Fruit fly (Drosophila melanogaster) whole organism, embryonic: ENCODE data around the gene CG42271.

Experiments used
- B-H1 ChIP-seq: fragments of 200-800 bp; sonication (Bioruptor generic); IDR thresholded peaks from 3 replicates; pipeline ENCODE4 v1.3.6; 2022; ENCODE audit warnings: missing biosample characterization, missing genetic modification characterization
- CG10321 ChIP-seq: fragments of 200-800 bp; sonication (Bioruptor generic); IDR thresholded peaks from 2 replicates; pipeline ENCODE4 v1.3.6; 2022; ENCODE audit warnings: missing biosample characterization, missing genetic modification characterization
- CG10543 ChIP-seq: fragments of 200-800 bp; sonication (Bioruptor generic); optimal IDR thresholded peaks from 3 replicates; lab custom pipeline; 2017; ENCODE audit warnings: missing biosample characterization, mild to moderate bottlenecking, missing genetic modification characterization, moderate library complexity
- CG11398 ChIP-seq: fragments of 200-800 bp; sonication (Bioruptor generic); optimal IDR thresholded peaks from 2 replicates; lab custom pipeline; 2016; ENCODE audit warnings: missing biosample characterization, missing genetic modification characterization
- CG11695 ChIP-seq: fragments of 200-800 bp; sonication (Bioruptor generic); IDR thresholded peaks from 3 replicates; pipeline ENCODE4 v1.3.6; 2022; ENCODE audit warnings: missing biosample characterization, missing genetic modification characterization
- CG1233 ChIP-seq: fragments of 200-800 bp; sonication (Bioruptor generic); optimal IDR thresholded peaks from 4 replicates; lab custom pipeline; 2018; ENCODE audit warnings: missing biosample characterization, mild to moderate bottlenecking, missing genetic modification characterization
- CG13775 ChIP-seq: fragments of 200-800 bp; sonication (Bioruptor generic); optimal IDR thresholded peaks from 3 replicates; lab custom pipeline; 2017; ENCODE audit warnings: missing biosample characterization, mild to moderate bottlenecking, missing genetic modification characterization
- CG1529 ChIP-seq: fragments of 200-800 bp; sonication (Bioruptor generic); optimal IDR thresholded peaks from 3 replicates; lab custom pipeline; 2018; ENCODE audit warnings: missing biosample characterization, missing genetic modification characterization
- CG1603 ChIP-seq: fragments of 200-800 bp; sonication (Bioruptor generic); optimal IDR thresholded peaks from 2 replicates; lab custom pipeline; 2019; ENCODE audit warnings: missing biosample characterization, mild to moderate bottlenecking, missing genetic modification characterization, moderate library complexity
- CG17912 ChIP-seq: fragments of 200-800 bp; sonication (Bioruptor generic); optimal IDR thresholded peaks from 2 replicates; lab custom pipeline; 2018; ENCODE audit warnings: missing biosample characterization, mild to moderate bottlenecking, missing genetic modification characterization
- CG3838 ChIP-seq: fragments of 200-800 bp; sonication (Bioruptor generic); optimal IDR thresholded peaks from 3 replicates; lab custom pipeline; 2016; ENCODE audit warnings: missing biosample characterization, missing genetic modification characterization
- CG43689 ChIP-seq: fragments of 200-800 bp; sonication (Bioruptor generic); IDR thresholded peaks from 2 replicates; pipeline ENCODE4 v1.3.6; 2022; ENCODE audit warnings: missing biosample characterization, missing genetic modification characterization
- CG6272 ChIP-seq: fragments of 200-800 bp; sonication (Bioruptor generic); IDR thresholded peaks from 2 replicates; pipeline ENCODE4 v1.3.6; 2022; ENCODE audit warnings: missing biosample characterization, missing genetic modification characterization
- CG6689 ChIP-seq: fragments of 200-800 bp; sonication (Bioruptor generic); IDR thresholded peaks from 2 replicates; pipeline ENCODE4 v1.3.6; 2022; ENCODE audit warnings: missing biosample characterization, missing genetic modification characterization
- CG6813 ChIP-seq: fragments of 200-800 bp; sonication (Bioruptor generic); optimal IDR thresholded peaks from 2 replicates; lab custom pipeline; 2017; ENCODE audit warnings: missing biosample characterization, missing genetic modification characterization, mild to moderate bottlenecking, moderate library complexity, missing genetic modification reagents
- CG8359 ChIP-seq: fragments of 200-800 bp; sonication (Bioruptor generic); optimal IDR thresholded peaks from 2 replicates; lab custom pipeline; 2017; ENCODE audit warnings: missing biosample characterization, mild to moderate bottlenecking, missing genetic modification characterization, borderline replicate concordance
- CG9437 ChIP-seq: fragments of 200-800 bp; sonication (Bioruptor generic); optimal IDR thresholded peaks from 2 replicates; lab custom pipeline; 2018; ENCODE audit warnings: missing biosample characterization, mild to moderate bottlenecking, missing genetic modification characterization
- CG9797 ChIP-seq: fragments of 200-800 bp; sonication (Bioruptor generic); optimal IDR thresholded peaks from 3 replicates; lab custom pipeline; 2018; ENCODE audit warnings: missing biosample characterization, mild to moderate bottlenecking, missing genetic modification characterization
- CG9876 ChIP-seq: fragments of 200-800 bp; sonication (Bioruptor generic); optimal IDR thresholded peaks from 2 replicates; lab custom pipeline; 2016; ENCODE audit warnings: missing biosample characterization, missing genetic modification characterization
- Dp ChIP-seq: fragments of 200-800 bp; sonication (Bioruptor generic); optimal IDR thresholded peaks from 2 replicates; lab custom pipeline; 2018; ENCODE audit warnings: missing biosample characterization, mild to moderate bottlenecking, missing genetic modification characterization, moderate library complexity
- Drgx ChIP-seq: fragments of 200-800 bp; sonication (Bioruptor generic); IDR thresholded peaks from 2 replicates; pipeline ENCODE4 v1.3.6; 2022; ENCODE audit warnings: missing biosample characterization, missing genetic modification characterization
- ERR ChIP-seq: fragments of 200-800 bp; sonication (Bioruptor generic); optimal IDR thresholded peaks from 2 replicates; lab custom pipeline; 2016; ENCODE audit warnings: missing biosample characterization, missing genetic modification characterization
- Fer2 ChIP-seq: fragments of 200-800 bp; sonication (Bioruptor generic); optimal IDR thresholded peaks from 2 replicates; lab custom pipeline; 2018; ENCODE audit warnings: missing biosample characterization, mild to moderate bottlenecking, missing genetic modification characterization, moderate library complexity
- HLHmδ ChIP-seq: fragments of 200-800 bp; sonication (Bioruptor generic); optimal IDR thresholded peaks from 2 replicates; lab custom pipeline; 2018; ENCODE audit warnings: missing biosample characterization, mild to moderate bottlenecking, missing genetic modification characterization, moderate library complexity
- Hand ChIP-seq: fragments of 200-800 bp; sonication (Bioruptor generic); optimal IDR thresholded peaks from 2 replicates; lab custom pipeline; 2017; ENCODE audit warnings: mild to moderate bottlenecking, missing biosample characterization, missing genetic modification reagents, missing genetic modification characterization
- MESR4 ChIP-seq: fragments of 200-800 bp; sonication (Bioruptor generic); optimal IDR thresholded peaks from 2 replicates; lab custom pipeline; 2018; ENCODE audit warnings: missing biosample characterization, mild to moderate bottlenecking, missing genetic modification characterization, moderate library complexity
- Max ChIP-seq: fragments of 200-800 bp; sonication (Bioruptor generic); optimal IDR thresholded peaks from 2 replicates; lab custom pipeline; 2016; ENCODE audit warnings: missing biosample characterization, mild to moderate bottlenecking, missing genetic modification characterization
- Mes4 ChIP-seq: fragments of 200-800 bp; sonication (Bioruptor generic); optimal IDR thresholded peaks from 2 replicates; lab custom pipeline; 2016; ENCODE audit warnings: missing biosample characterization, missing genetic modification characterization
- Nf-YA ChIP-seq: fragments of 200-800 bp; sonication (Bioruptor generic); IDR thresholded peaks from 2 replicates; pipeline ENCODE4 v1.3.6; 2022; ENCODE audit warnings: missing biosample characterization, missing genetic modification characterization
- Six4 ChIP-seq: fragments of 200-800 bp; sonication (Bioruptor generic); optimal IDR thresholded peaks from 2 replicates; lab custom pipeline; 2016; ENCODE audit warnings: missing biosample characterization, missing genetic modification characterization
- Xbp1 ChIP-seq: fragments of 200-800 bp; sonication (Bioruptor generic); optimal IDR thresholded peaks from 3 replicates; lab custom pipeline; 2016; ENCODE audit warnings: missing biosample characterization, mild to moderate bottlenecking, missing genetic modification characterization
- amos ChIP-seq: fragments of 200-800 bp; sonication (Bioruptor generic); IDR thresholded peaks from 2 replicates; pipeline ENCODE4 v1.3.6; 2022; ENCODE audit warnings: missing biosample characterization, missing genetic modification characterization; ENCODE audit not compliant: partially characterized antibody
- aop ChIP-seq: fragments of 200-800 bp; sonication (Bioruptor generic); IDR thresholded peaks from 2 replicates; pipeline ENCODE4 v1.3.6; 2022; ENCODE audit warnings: missing biosample characterization, missing genetic modification characterization
- ap ChIP-seq: fragments of 200-800 bp; sonication (Bioruptor generic); IDR thresholded peaks from 2 replicates; pipeline ENCODE4 v1.3.6; 2022; ENCODE audit warnings: missing biosample characterization, missing genetic modification characterization
- caup ChIP-seq: fragments of 200-800 bp; sonication (Bioruptor generic); optimal IDR thresholded peaks from 3 replicates; lab custom pipeline; 2017; ENCODE audit warnings: missing biosample characterization, mild to moderate bottlenecking, missing genetic modification characterization, moderate library complexity; ENCODE audit not compliant: severe bottlenecking
- disco-r ChIP-seq: fragments of 200-800 bp; sonication (Bioruptor generic); optimal IDR thresholded peaks from 2 replicates; lab custom pipeline; 2016; ENCODE audit warnings: missing biosample characterization, missing genetic modification characterization
- gsb-n ChIP-seq: fragments of 200-800 bp; sonication (Bioruptor generic); optimal IDR thresholded peaks from 3 replicates; lab custom pipeline; 2018; ENCODE audit warnings: missing biosample characterization, mild to moderate bottlenecking, missing genetic modification characterization
- gt ChIP-seq: fragments of 200-800 bp; sonication (Bioruptor generic); IDR thresholded peaks from 2 replicates; pipeline ENCODE4 v1.3.6; 2022; ENCODE audit warnings: missing biosample characterization, missing genetic modification characterization
- inv ChIP-seq: fragments of 200-800 bp; sonication (Bioruptor generic); IDR thresholded peaks from 2 replicates; pipeline ENCODE4 v1.3.6; 2022; ENCODE audit warnings: missing biosample characterization, missing genetic modification characterization; ENCODE audit not compliant: partially characterized antibody
- lilli ChIP-seq: fragments of 200-800 bp; sonication (Bioruptor generic); optimal IDR thresholded peaks from 3 replicates; lab custom pipeline; 2016; ENCODE audit warnings: missing biosample characterization, missing genetic modification characterization
- nom ChIP-seq: fragments of 200-800 bp; sonication (Bioruptor generic); optimal IDR thresholded peaks from 2 replicates; lab custom pipeline; 2017; ENCODE audit warnings: missing biosample characterization, missing genetic modification characterization, mild to moderate bottlenecking, moderate library complexity, missing genetic modification reagents
- pan ChIP-seq, 4 experiments: fragments of >200 bp in 3 of 4; fragments of 200-800 bp in 1 of 4; sonication (Bioruptor generic) in 1 of 4; optimal IDR thresholded peaks in 3 of 4; IDR thresholded peaks in 1 of 4; 2 replicates each; pipeline versions ENCODE4 v1.3.6 to Lab custom; 2017 to 2022; ENCODE audit warnings: missing biosample characterization in 2 of 4, missing genetic modification characterization in 2 of 4, mixed read lengths in 1 of 4
- prd ChIP-seq, 3 experiments: fragments of >200 bp in 2 of 3; fragments of 200-800 bp in 1 of 3; sonication (Bioruptor generic) in 1 of 3; optimal IDR thresholded peaks in 2 of 3; IDR thresholded peaks in 1 of 3; 2 replicates in 2 of 3; 3 replicates in 1 of 3; pipeline versions ENCODE4 v1.3.6 to Lab custom; 2017 to 2022; ENCODE audit warnings: missing biosample characterization in 1 of 3, missing genetic modification characterization in 1 of 3
- psq ChIP-seq: fragments of 200-800 bp; sonication (Bioruptor generic); optimal IDR thresholded peaks from 2 replicates; lab custom pipeline; 2017; ENCODE audit warnings: missing biosample characterization, missing genetic modification characterization
- run ChIP-seq: fragments of 200-800 bp; sonication (Bioruptor generic); optimal IDR thresholded peaks from 3 replicates; lab custom pipeline; 2018; ENCODE audit warnings: missing biosample characterization, mild to moderate bottlenecking, missing genetic modification characterization
- sens-2 ChIP-seq: fragments of 200-800 bp; sonication (Bioruptor generic); IDR thresholded peaks from 2 replicates; pipeline ENCODE4 v1.3.6; 2022; ENCODE audit warnings: missing biosample characterization, missing genetic modification characterization
- so ChIP-seq: fragments of 200-800 bp; sonication (Bioruptor generic); IDR thresholded peaks from 3 replicates; pipeline ENCODE4 v1.3.6; 2022; ENCODE audit warnings: missing biosample characterization, missing genetic modification characterization
- wdn ChIP-seq: fragments of 200-800 bp; sonication (Bioruptor generic); IDR thresholded peaks from 2 replicates; pipeline ENCODE4 v1.3.6; 2022; ENCODE audit warnings: missing biosample characterization, missing genetic modification characterization
- yki ChIP-seq: fragments of >200 bp; optimal IDR thresholded peaks from 3 replicates; lab custom pipeline; 2018

CG42271 gene

dm6 chrX:14247035-14247786 is 13.3 kb upstream of the CG42271 start, which contains the start of gene mud (continued):
- TF ChIP-seq CG8359 (GFP tag; lab: Kevin White, UChicago): no peak
- TF ChIP-seq CG11398 (GFP tag; lab: Kevin White, UChicago): no peak
- TF ChIP-seq CG6689: 0 out of 2 replicates have a peak, but pooled peaks have one; percentile 36
- TF ChIP-seq inv (GFP tag; lab: Robert Waterston, UW): peak; percentile 56
- no peak for TF ChIP-seq so (GFP tag; lab: Robert Waterston, UW)
- TF ChIP-seq amos (GFP tag; lab: Robert Waterston, UW): peak; percentile 77
- no peak for TF ChIP-seq Drgx (GFP tag; lab: Robert Waterston, UW)
- TF ChIP-seq ERR: no peak
- TF ChIP-seq yki (lab: Kevin White, UChicago): no peak
- peak; percentile 56 for TF ChIP-seq gt (GFP tag; lab: Robert Waterston, UW)
- peak; percentile 27; the same call in 2 of the 3 replicates for TF ChIP-seq B-H1 (GFP tag; lab: Robert Waterston, UW)
- TF ChIP-seq disco-r (GFP tag; lab: Kevin White, UChicago): no peak
- no peak for TF ChIP-seq sens-2 (GFP tag; lab: Robert Waterston, UW)
- no peak for TF ChIP-seq prd (optimal IDR thresholded peaks at IDR 0.05; lab: Kevin White, UChicago)
- TF ChIP-seq prd (GFP tag; IDR thresholded peaks at IDR 0.05; lab: Robert Waterston, UW): peak; percentile 66; the same call in 2 of the 3 replicates
- TF ChIP-seq CG10321: no peak
- TF ChIP-seq Xbp1: peak; percentile 37
- no peak for TF ChIP-seq CG6272 (GFP tag; lab: Robert Waterston, UW)
- no peak for TF ChIP-seq nom
- TF ChIP-seq CG1603 (tag; lab: Kevin White, UChicago): peak; percentile 74
- no peak for TF ChIP-seq caup
- no peak for TF ChIP-seq MESR4 (GFP tag; lab: Kevin White, UChicago)
- no peak for TF ChIP-seq Mes4
- no peak for TF ChIP-seq Six4 (GFP tag; lab: Kevin White, UChicago)
- TF ChIP-seq Max (GFP tag; lab: Kevin White, UChicago): no peak
- peak; percentile 30 for TF ChIP-seq CG9797
- TF ChIP-seq ap (GFP tag; lab: Robert Waterston, UW): 0 out of 2 replicates have a peak, but pooled peaks have one; percentile 7
- TF ChIP-seq aop (GFP tag; lab: Robert Waterston, UW): no peak
- TF ChIP-seq gsb-n (tag; lab: Kevin White, UChicago): no peak
- no peak for TF ChIP-seq HLHmδ (GFP tag; lab: Kevin White, UChicago)
- TF ChIP-seq CG11695 (GFP tag; lab: Robert Waterston, UW): no peak
- no peak for TF ChIP-seq lilli (GFP tag; lab: Kevin White, UChicago)
- no peak for TF ChIP-seq CG10543
- no peak for TF ChIP-seq Nf-YA (GFP tag; lab: Robert Waterston, UW)
- TF ChIP-seq CG6813 (GFP tag; lab: Kevin White, UChicago): no peak
- TF ChIP-seq CG3838 (GFP tag; lab: Kevin White, UChicago): no peak
- no peak for TF ChIP-seq Fer2 (tag; lab: Kevin White, UChicago)
- no peak for TF ChIP-seq CG43689 (GFP tag; lab: Robert Waterston, UW)
- TF ChIP-seq CG1233 (GFP tag; lab: Kevin White, UChicago): no peak
- TF ChIP-seq CG9876: no peak
- TF ChIP-seq CG13775 (GFP tag; lab: Kevin White, UChicago): peak; percentile 61
- no peak for TF ChIP-seq CG17912 (GFP tag; lab: Kevin White, UChicago)
- peak; percentile 20 for TF ChIP-seq CG9437
- no peak for TF ChIP-seq Hand
- no peak for TF ChIP-seq psq (GFP tag; lab: Kevin White, UChicago)
- TF ChIP-seq CG1529: no peak
- no peak for TF ChIP-seq run
- no peak for TF ChIP-seq wdn (GFP tag; lab: Robert Waterston, UW)
- no peak for TF ChIP-seq pan (optimal IDR thresholded peaks at IDR 0.05; lab: Kevin White, UChicago)
- peak in 1 of 2 experiments; percentile 21 for TF ChIP-seq pan (GFP tag; optimal IDR thresholded peaks at IDR 0.05 in 1 of 2, IDR thresholded peaks at IDR 0.05 in 1 of 2)
- peak; percentile 74 for TF ChIP-seq Dp (GFP tag; lab: Kevin White, UChicago)
